Fruit fly (Drosophila melanogaster) whole organism, embryonic: ENCODE measurements around the gene Hat1.

Experiments
- ATbp ChIP-seq: fragments of 200-800 bp; sonication (Bioruptor generic); optimal IDR thresholded peaks from 2 replicates; lab custom pipeline; 2017; ENCODE audit warnings: missing biosample characterization, mild to moderate bottlenecking, missing genetic modification characterization, missing genetic modification reagents
- Awh ChIP-seq: fragments of 200-800 bp; sonication (Bioruptor generic); IDR thresholded peaks from 2 replicates; pipeline ENCODE4, ENCODE4 v1.3.6; 2022; ENCODE audit warnings: missing biosample characterization, missing genetic modification characterization
- B-H2 ChIP-seq: fragments of 200-800 bp; sonication (Bioruptor generic); optimal IDR thresholded peaks from 2 replicates; lab custom pipeline; 2018; ENCODE audit warnings: missing biosample characterization, mild to moderate bottlenecking, missing genetic modification characterization
- Bgb ChIP-seq: fragments of 200-800 bp; sonication (Bioruptor generic); IDR thresholded peaks from 2 replicates; pipeline ENCODE4 v1.3.6; 2022; ENCODE audit warnings: missing biosample characterization, missing genetic modification characterization; ENCODE audit not compliant: partially characterized antibody
- C15 ChIP-seq: fragments of 200-800 bp; sonication (Bioruptor generic); IDR thresholded peaks from 3 replicates; pipeline ENCODE4 v1.3.6; 2022; ENCODE audit warnings: missing biosample characterization, missing genetic modification characterization
- CG10565 ChIP-seq: fragments of 200-800 bp; sonication (Bioruptor generic); optimal IDR thresholded peaks from 3 replicates; lab custom pipeline; 2016; ENCODE audit warnings: missing biosample characterization, mild to moderate bottlenecking, missing genetic modification characterization
- CG10959 ChIP-seq: fragments of 200-800 bp; sonication (Bioruptor generic); IDR thresholded peaks from 2 replicates; pipeline ENCODE4 v1.3.6; 2022; ENCODE audit warnings: missing biosample characterization, missing genetic modification characterization
- CG12104 ChIP-seq: fragments of 200-800 bp; sonication (Bioruptor generic); optimal IDR thresholded peaks from 3 replicates; lab custom pipeline; 2016; ENCODE audit warnings: missing biosample characterization, missing genetic modification characterization
- CG12942 ChIP-seq: fragments of 200-800 bp; sonication (Bioruptor generic); optimal IDR thresholded peaks from 3 replicates; lab custom pipeline; 2016; ENCODE audit warnings: missing biosample characterization, missing genetic modification characterization
- CG13894 ChIP-seq: fragments of 200-800 bp; sonication (Bioruptor generic); optimal IDR thresholded peaks from 3 replicates; lab custom pipeline; 2018; ENCODE audit warnings: missing biosample characterization, mild to moderate bottlenecking, missing genetic modification characterization, moderate library complexity
- CG16779 ChIP-seq: fragments of 200-800 bp; sonication (Bioruptor generic); IDR thresholded peaks from 2 replicates; pipeline ENCODE4 v1.3.6; 2022; ENCODE audit warnings: missing biosample characterization, missing genetic modification characterization
- CG3065 ChIP-seq: fragments of 200-800 bp; sonication (Bioruptor generic); optimal IDR thresholded peaks from 2 replicates; lab custom pipeline; 2016; ENCODE audit warnings: missing biosample characterization, missing genetic modification characterization
- CG31388 ChIP-seq: fragments of 200-800 bp; sonication (Bioruptor generic); optimal IDR thresholded peaks from 2 replicates; lab custom pipeline; 2016; ENCODE audit warnings: missing biosample characterization, missing genetic modification characterization
- CG34224 ChIP-seq: fragments of 200-800 bp; sonication (Bioruptor generic); IDR thresholded peaks from 3 replicates; pipeline ENCODE4 v1.3.6; 2022; ENCODE audit warnings: missing biosample characterization, missing genetic modification characterization; ENCODE audit not compliant: partially characterized antibody
- CG4424 ChIP-seq: fragments of 200-800 bp; sonication (Bioruptor generic); optimal IDR thresholded peaks from 3 replicates; lab custom pipeline; 2016; ENCODE audit warnings: missing biosample characterization, missing genetic modification characterization
- CG4617 ChIP-seq: fragments of 200-800 bp; sonication (Bioruptor generic); optimal IDR thresholded peaks from 3 replicates; lab custom pipeline; 2016; ENCODE audit warnings: missing biosample characterization, missing genetic modification characterization, borderline replicate concordance
- CG5180 ChIP-seq: fragments of 200-800 bp; sonication (Bioruptor generic); optimal IDR thresholded peaks from 3 replicates; lab custom pipeline; 2017; ENCODE audit warnings: missing biosample characterization, missing genetic modification characterization, mild to moderate bottlenecking, moderate library complexity, missing genetic modification reagents
- CG6654 ChIP-seq: fragments of 200-800 bp; sonication (Bioruptor generic); optimal IDR thresholded peaks from 2 replicates; lab custom pipeline; 2017; ENCODE audit warnings: missing biosample characterization, mild to moderate bottlenecking, missing genetic modification characterization
- CG6813 ChIP-seq: fragments of 200-800 bp; sonication (Bioruptor generic); optimal IDR thresholded peaks from 2 replicates; lab custom pipeline; 2017; ENCODE audit warnings: missing biosample characterization, missing genetic modification characterization, mild to moderate bottlenecking, moderate library complexity, missing genetic modification reagents
- CG7372 ChIP-seq: fragments of 200-800 bp; sonication (Bioruptor generic); IDR thresholded peaks from 2 replicates; pipeline ENCODE4 v1.3.6; 2022; ENCODE audit warnings: missing biosample characterization, missing genetic modification characterization
- CG7786 ChIP-seq: fragments of 200-800 bp; sonication (Bioruptor generic); optimal IDR thresholded peaks from 2 replicates; lab custom pipeline; 2016; ENCODE audit warnings: missing biosample characterization, missing genetic modification characterization
- CG7963 ChIP-seq: fragments of 200-800 bp; sonication (Bioruptor generic); IDR thresholded peaks from 3 replicates; pipeline ENCODE4 v1.3.6; 2022; ENCODE audit warnings: missing biosample characterization, missing genetic modification characterization; ENCODE audit not compliant: partially characterized antibody
- CG8478 ChIP-seq: fragments of >200 bp; optimal IDR thresholded peaks from 2 replicates; lab custom pipeline; 2018
- CG9727 ChIP-seq: fragments of 200-800 bp; sonication (Bioruptor generic); optimal IDR thresholded peaks from 3 replicates; lab custom pipeline; 2017; ENCODE audit warnings: missing biosample characterization, mild to moderate bottlenecking, missing genetic modification characterization
- CG9876 ChIP-seq: fragments of 200-800 bp; sonication (Bioruptor generic); optimal IDR thresholded peaks from 2 replicates; lab custom pipeline; 2016; ENCODE audit warnings: missing biosample characterization, missing genetic modification characterization
- Gsc ChIP-seq: fragments of 200-800 bp; sonication (Bioruptor generic); IDR thresholded peaks from 2 replicates; pipeline ENCODE4 v1.3.6; 2022; ENCODE audit warnings: missing biosample characterization, missing genetic modification characterization
- MTF-1 ChIP-seq: fragments of 200-800 bp; sonication (Bioruptor generic); optimal IDR thresholded peaks from 2 replicates; lab custom pipeline; 2018; ENCODE audit warnings: missing biosample characterization, mild to moderate bottlenecking, missing genetic modification characterization, borderline replicate concordance
- NK7.1 ChIP-seq: fragments of 200-800 bp; sonication (Bioruptor generic); optimal IDR thresholded peaks from 3 replicates; lab custom pipeline; 2016; ENCODE audit warnings: missing biosample characterization, missing genetic modification characterization
- Nf-YA ChIP-seq: fragments of 200-800 bp; sonication (Bioruptor generic); IDR thresholded peaks from 2 replicates; pipeline ENCODE4 v1.3.6; 2022; ENCODE audit warnings: missing biosample characterization, missing genetic modification characterization
- NfI ChIP-seq: fragments of 200-800 bp; sonication (Bioruptor generic); optimal IDR thresholded peaks from 3 replicates; lab custom pipeline; 2018; ENCODE audit warnings: missing biosample characterization, mild to moderate bottlenecking, missing genetic modification characterization, moderate library complexity
- Oaz ChIP-seq: fragments of 200-800 bp; sonication (Bioruptor generic); IDR thresholded peaks from 2 replicates; pipeline ENCODE4 v1.3.6; 2022; ENCODE audit warnings: missing biosample characterization, missing genetic modification characterization
- Sin3A ChIP-seq: fragments of >200 bp; optimal IDR thresholded peaks from 2 replicates; lab custom pipeline; 2018
- Sox100B ChIP-seq: fragments of 200-800 bp; sonication (Bioruptor generic); optimal IDR thresholded peaks from 3 replicates; lab custom pipeline; 2018; ENCODE audit warnings: missing biosample characterization, mild to moderate bottlenecking, missing genetic modification characterization
- Sox102F ChIP-seq: fragments of 200-800 bp; sonication (Bioruptor generic); optimal IDR thresholded peaks from 2 replicates; lab custom pipeline; 2018; ENCODE audit warnings: missing biosample characterization, mild to moderate bottlenecking, missing genetic modification characterization, moderate library complexity
- Sry-δ ChIP-seq: fragments of 200-800 bp; sonication (Bioruptor generic); optimal IDR thresholded peaks from 2 replicates; lab custom pipeline; 2016; ENCODE audit warnings: missing biosample characterization, missing genetic modification characterization
- croc ChIP-seq: fragments of 200-800 bp; sonication (Bioruptor generic); conservative IDR thresholded peaks from 3 replicates; pipeline ENCODE4 v1.3.6; 2022; ENCODE audit warnings: missing biosample characterization, missing genetic modification characterization
- ewg ChIP-seq: fragments of 200-800 bp; sonication (Bioruptor generic); optimal IDR thresholded peaks from 3 replicates; lab custom pipeline; 2017; ENCODE audit warnings: mild to moderate bottlenecking, missing biosample characterization, missing genetic modification reagents, missing genetic modification characterization
- fd3F ChIP-seq: fragments of 200-800 bp; sonication (Bioruptor generic); optimal IDR thresholded peaks from 2 replicates; lab custom pipeline; 2018; ENCODE audit warnings: missing biosample characterization, mild to moderate bottlenecking, missing genetic modification characterization, moderate library complexity
- fd64A ChIP-seq: fragments of 200-800 bp; sonication (Bioruptor generic); optimal IDR thresholded peaks from 3 replicates; lab custom pipeline; 2018; ENCODE audit warnings: missing biosample characterization, mild to moderate bottlenecking, missing genetic modification characterization
- fd96Cb ChIP-seq: fragments of 200-800 bp; sonication (Bioruptor generic); optimal IDR thresholded peaks from 2 replicates; lab custom pipeline; 2018; ENCODE audit warnings: missing biosample characterization, mild to moderate bottlenecking, missing genetic modification characterization, moderate library complexity
- hth ChIP-seq: fragments of >200 bp; optimal IDR thresholded peaks from 2 replicates; lab custom pipeline; 2017; ENCODE audit warnings: inconsistent platforms
- luna ChIP-seq: fragments of 200-800 bp; sonication (Bioruptor generic); optimal IDR thresholded peaks from 2 replicates; lab custom pipeline; 2016; ENCODE audit warnings: missing biosample characterization, missing genetic modification characterization
- peb ChIP-seq: fragments of 200-800 bp; sonication (Bioruptor generic); IDR thresholded peaks from 2 replicates; pipeline ENCODE4 v1.3.6; 2022; ENCODE audit warnings: missing biosample characterization, missing genetic modification characterization
- rib ChIP-seq: fragments of 200-800 bp; sonication (Bioruptor generic); IDR thresholded peaks from 2 replicates; pipeline ENCODE4 v1.3.6; 2022; ENCODE audit warnings: missing biosample characterization, missing genetic modification characterization
- scrt ChIP-seq: fragments of 200-800 bp; sonication (Bioruptor generic); optimal IDR thresholded peaks from 2 replicates; lab custom pipeline; 2018; ENCODE audit warnings: missing biosample characterization, mild to moderate bottlenecking, missing genetic modification characterization, moderate library complexity
- seq ChIP-seq: fragments of 200-800 bp; sonication (Bioruptor generic); IDR thresholded peaks from 2 replicates; pipeline ENCODE4 v1.3.6; 2022; ENCODE audit warnings: missing biosample characterization, missing genetic modification characterization
- slou ChIP-seq: fragments of 200-800 bp; sonication (Bioruptor generic); optimal IDR thresholded peaks from 3 replicates; lab custom pipeline; 2016; ENCODE audit warnings: missing biosample characterization, missing genetic modification characterization
- sob ChIP-seq: fragments of 200-800 bp; sonication (Bioruptor generic); IDR thresholded peaks from 2 replicates; pipeline ENCODE4 v1.3.6; 2022; ENCODE audit warnings: missing biosample characterization, missing genetic modification characterization
- ssp ChIP-seq: fragments of 200-800 bp; sonication (Bioruptor generic); IDR thresholded peaks from 2 replicates; pipeline ENCODE4 v1.3.6; 2022; ENCODE audit warnings: missing biosample characterization, missing genetic modification characterization
- vnd ChIP-seq: fragments of 200-800 bp; sonication (Bioruptor generic); IDR thresholded peaks from 3 replicates; pipeline ENCODE4 v1.3.6; 2022; ENCODE audit warnings: missing biosample characterization, missing genetic modification characterization; ENCODE audit not compliant: partially characterized antibody
- wor ChIP-seq: fragments of 200-800 bp; sonication (Bioruptor generic); IDR thresholded peaks from 2 replicates; pipeline ENCODE4 v1.3.6; 2022; ENCODE audit warnings: missing biosample characterization, missing genetic modification characterization
- z ChIP-seq: fragments of 200-800 bp; sonication (Bioruptor generic); IDR thresholded peaks from 3 replicates; pipeline ENCODE4 v1.3.6; 2022; ENCODE audit warnings: missing biosample characterization, missing genetic modification characterization

Gene Hat1

dm6 chr3R:5824456-5824855 is 35.3 kb upstream of the Hat1 start, which contains the start of the genes Sec20 and dgrn (continued):
- TF ChIP-seq wor (GFP tag; lab: Robert Waterston, UW): no peak
- TF ChIP-seq rib (GFP tag; lab: Robert Waterston, UW): no peak
- no peak for TF ChIP-seq CG6654 (GFP tag; lab: Kevin White, UChicago)
- TF ChIP-seq CG12942 (GFP tag; lab: Kevin White, UChicago): peak; percentile 59
- no peak for TF ChIP-seq peb (GFP tag; lab: Robert Waterston, UW)
- no peak for TF ChIP-seq ATbp
- no peak for TF ChIP-seq hth
- TF ChIP-seq B-H2 (GFP tag; lab: Kevin White, UChicago): peak; percentile 81
- TF ChIP-seq CG5180 (GFP tag; lab: Kevin White, UChicago): no peak
- TF ChIP-seq Sox102F: peak; percentile 68
- TF ChIP-seq Sry-δ (GFP tag; lab: Kevin White, UChicago): peak; percentile 92
- TF ChIP-seq NK7.1 (GFP tag; lab: Kevin White, UChicago): no peak
- no peak for TF ChIP-seq Oaz (GFP tag; lab: Robert Waterston, UW)
- TF ChIP-seq CG8478 (lab: Kevin White, UChicago): no peak
- TF ChIP-seq CG9727 (GFP tag; lab: Kevin White, UChicago): peak; percentile 57
- no peak for TF ChIP-seq CG9876 (GFP tag; lab: Kevin White, UChicago)
- no peak for TF ChIP-seq C15 (GFP tag; lab: Robert Waterston, UW)
- TF ChIP-seq CG10959 (GFP tag; lab: Robert Waterston, UW): peak; percentile 28; the same call in 1 of the 2 replicates
- peak; percentile 74 for TF ChIP-seq CG4424 (GFP tag; lab: Kevin White, UChicago)
- no peak for TF ChIP-seq croc (GFP tag; lab: Robert Waterston, UW)
- TF ChIP-seq ewg (GFP tag; lab: Kevin White, UChicago): peak; percentile 18
- peak; percentile 40 for TF ChIP-seq Sin3A
- TF ChIP-seq Gsc: no peak
- peak; percentile 39 for TF ChIP-seq CG7786 (GFP tag; lab: Kevin White, UChicago)
- TF ChIP-seq Bgb (GFP tag; lab: Robert Waterston, UW): peak; percentile 95
- TF ChIP-seq Nf-YA (GFP tag; lab: Robert Waterston, UW): no peak
- no peak for TF ChIP-seq scrt (GFP tag; lab: Kevin White, UChicago)
- TF ChIP-seq fd3F (GFP tag; lab: Kevin White, UChicago): peak; percentile 32
- TF ChIP-seq fd96Cb (tag; lab: Kevin White, UChicago): peak; percentile 31
- no peak for TF ChIP-seq fd64A (GFP tag; lab: Kevin White, UChicago)
- TF ChIP-seq CG7963 (GFP tag; lab: Robert Waterston, UW): peak; percentile 84
- TF ChIP-seq ssp (GFP tag; lab: Robert Waterston, UW): no peak; the same call in 1 of the 2 replicates
- TF ChIP-seq CG10565 (GFP tag; lab: Kevin White, UChicago): no peak
- no peak for TF ChIP-seq luna
- TF ChIP-seq CG4617 (GFP tag; lab: Kevin White, UChicago): peak; percentile 96
- no peak for TF ChIP-seq seq (GFP tag; lab: Robert Waterston, UW)
- no peak for TF ChIP-seq CG7372 (GFP tag; lab: Robert Waterston, UW)
- TF ChIP-seq NfI: peak; percentile 53
- no peak for TF ChIP-seq MTF-1
- TF ChIP-seq CG13894 (tag; lab: Kevin White, UChicago): peak; percentile 58
- peak; percentile 90 for TF ChIP-seq CG34224 (GFP tag; lab: Robert Waterston, UW)
- no peak for TF ChIP-seq CG16779 (GFP tag; lab: Robert Waterston, UW)
- peak; percentile 53 for TF ChIP-seq Sox100B (GFP tag; lab: Kevin White, UChicago)
- no peak for TF ChIP-seq CG31388
- TF ChIP-seq CG12104 (GFP tag; lab: Kevin White, UChicago): peak; percentile 38
- TF ChIP-seq Awh (GFP tag; lab: Robert Waterston, UW): no peak
- TF ChIP-seq CG6813 (GFP tag; lab: Kevin White, UChicago): no peak
- TF ChIP-seq CG3065 (GFP tag; lab: Kevin White, UChicago): peak; percentile 42
- peak; percentile 74 for TF ChIP-seq sob (GFP tag; lab: Robert Waterston, UW)
- no peak for TF ChIP-seq z (GFP tag; lab: Robert Waterston, UW)
- TF ChIP-seq slou: peak; percentile 59
- peak; percentile 94 for TF ChIP-seq vnd
